Worm (Caenorhabditis elegans): ENCODE measurements around the gene str-225.
"Not testable (repeated sequence)": the region's sequence is repeated elsewhere in the genome, so short reads cannot be mapped to it uniquely, and the experiment has no call there.

The str-225 gene

ce11 chrV:3506252-3506651 lies 1.4 kb upstream of the str-225 start, which contains the start of gene ugt-64:
Gene ugt-64, minus strand, starts transcription at chrV:3506352.
- not testable (repeated sequence) for TF ChIP-seq unc-62 (GFP tag; optimal IDR thresholded peaks at IDR 0.05)

- no peak for TF ChIP-seq unc-62 (GFP tag; optimal IDR thresholded peaks at IDR 0.05)
Measured at ce11 chrV:3509878-3510277, 2.3 kb downstream of the str-225 start, which contains the start of gene str-228. Gene str-228, plus strand, starts transcription at chrV:3510178.

ce11 chrV:3512381-3512780 lies 4.8 kb downstream of the str-225 start, which contains the start of gene str-226:
Gene str-226, plus strand, starts transcription at chrV:3512681.
- no peak for TF ChIP-seq unc-62 (GFP tag; optimal IDR thresholded peaks at IDR 0.05)

DNA sequence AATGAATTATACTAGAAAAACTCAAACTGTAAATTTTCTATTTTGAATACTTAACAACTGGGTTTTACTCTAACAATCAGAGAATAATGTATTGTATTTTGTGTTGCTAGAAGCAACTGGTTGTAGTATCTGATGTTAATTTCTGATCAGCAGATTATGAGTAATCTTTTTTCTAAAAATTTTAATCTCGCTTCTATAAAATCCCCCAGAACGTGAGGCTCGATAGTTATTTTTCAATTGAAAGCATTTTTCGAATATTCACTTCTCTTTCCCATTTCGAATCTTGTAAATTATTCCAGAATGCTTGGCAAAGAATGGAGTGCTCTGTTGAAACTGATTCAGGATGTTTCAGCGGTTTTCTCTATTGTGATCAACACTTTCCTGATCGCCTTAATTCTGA lies 10.3 kb downstream of the str-225 start, which contains the start of gene str-227:
str-227 (plus strand) TSS at position 301 of the 400 bp plus-strand sequence.
- TF ChIP-seq unc-62 (GFP tag; optimal IDR thresholded peaks at IDR 0.05), result no peak

- no peak for TF ChIP-seq unc-62 (GFP tag; optimal IDR thresholded peaks at IDR 0.05)
Measured at ce11 chrV:3523262-3523661, 15.6 kb downstream of the str-225 start, which contains the start of gene irg-1. Gene irg-1, plus strand, starts transcription at chrV:3523587.

DNA sequence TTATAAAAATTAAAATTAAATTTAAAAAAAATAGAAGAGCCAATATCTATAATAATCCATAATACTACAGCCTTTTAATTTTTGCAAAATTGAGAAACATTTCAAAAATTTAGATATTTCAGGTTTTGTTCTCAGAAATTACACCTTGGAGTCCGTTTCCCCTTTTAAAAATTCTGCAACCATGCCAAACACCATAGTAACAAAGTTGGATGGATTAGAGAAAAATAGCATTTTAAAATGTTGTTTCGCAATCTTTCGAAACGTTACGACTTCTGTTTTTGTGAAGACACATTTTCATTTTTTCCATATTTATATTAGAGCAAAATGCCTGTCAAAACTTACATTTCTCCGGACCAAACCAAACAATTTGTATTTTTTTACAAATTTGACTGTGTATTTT lies 17.3 kb downstream of the str-225 start, which contains the start of gene T24A6.7:
T24A6.7 (plus strand) TSS at position 301 of the 400 bp plus-strand sequence.
- TF ChIP-seq unc-62 (GFP tag; optimal IDR thresholded peaks at IDR 0.05), result no peak

ce11 chrV:3526882-3527281 lies 19.3 kb downstream of the str-225 start, which contains the start of gene str-260:
Gene str-260, plus strand, starts transcription at chrV:3527182.
- TF ChIP-seq unc-62 (GFP tag; optimal IDR thresholded peaks at IDR 0.05), result no peak

DNA sequence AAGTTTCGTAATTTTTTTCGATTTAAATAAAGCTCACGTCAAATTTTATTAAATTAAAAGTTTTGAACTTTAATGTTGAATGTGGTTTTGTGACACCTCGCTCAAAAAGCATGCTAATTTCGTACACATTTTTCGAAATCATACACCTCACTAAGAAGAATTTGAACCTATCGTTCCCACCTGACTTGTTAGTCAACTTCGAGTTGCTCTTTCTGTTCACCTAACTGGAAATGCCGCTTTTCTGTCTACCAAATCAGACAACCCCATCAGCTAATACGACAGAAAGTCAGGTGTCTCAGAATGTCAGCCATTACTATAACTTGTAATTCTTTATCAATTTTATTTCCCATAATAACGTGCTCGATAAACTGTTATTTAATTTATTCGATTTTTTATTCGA lies 22.8 kb downstream of the str-225 start, which contains the start of gene srbc-66:
srbc-66 (plus strand) TSS at position 301 of the 400 bp plus-strand sequence.
- TF ChIP-seq unc-62 (GFP tag; optimal IDR thresholded peaks at IDR 0.05), result no peak

DNA sequence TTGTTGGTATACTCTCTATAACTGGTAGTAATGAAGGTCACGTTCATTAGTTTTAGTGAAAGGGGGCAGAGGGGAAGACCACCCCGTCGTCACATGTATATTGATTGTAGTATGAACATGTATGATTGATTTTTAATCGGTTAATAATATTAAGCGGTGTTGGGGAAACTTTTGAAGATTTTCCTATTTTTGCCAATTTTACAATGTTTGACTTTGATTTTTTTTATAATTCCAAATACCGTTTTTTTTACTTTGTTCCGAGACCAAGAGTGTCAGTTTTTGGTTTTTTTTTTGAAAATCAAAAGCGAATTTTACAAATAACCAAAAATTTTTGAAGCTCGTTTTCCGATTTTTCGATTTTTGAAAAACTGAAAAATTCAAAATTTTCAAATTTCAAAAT lies 27.6 kb downstream of the str-225 start, which contains the start of gene nhr-221:
nhr-221 (minus strand) TSS at position 101 of the 400 bp plus-strand sequence.
- TF ChIP-seq unc-62 (GFP tag; optimal IDR thresholded peaks at IDR 0.05), result no peak

DNA sequence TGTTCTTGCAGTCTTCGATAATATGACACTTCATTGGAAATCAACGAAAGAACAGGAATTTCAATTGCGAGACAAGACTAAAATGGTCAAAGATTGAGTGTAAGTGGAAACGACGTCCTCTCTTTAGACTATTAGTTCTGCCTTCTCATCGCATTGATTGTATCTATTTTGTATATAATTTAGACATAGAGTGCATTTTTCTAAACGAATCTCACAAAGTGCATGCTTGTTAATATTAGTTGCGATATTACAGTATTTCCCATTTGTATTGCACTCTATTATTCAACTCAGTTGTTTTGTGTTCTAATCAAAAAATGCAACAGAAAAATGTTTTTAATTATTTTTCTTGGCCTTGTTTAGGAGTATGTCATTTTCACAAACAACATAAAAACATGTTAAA lies 30.7 kb downstream of the str-225 start, which contains the start of gene nhr-93:
nhr-93 (minus strand) TSS at position 101 of the 400 bp plus-strand sequence.
- no peak for TF ChIP-seq unc-62 (GFP tag; optimal IDR thresholded peaks at IDR 0.05)

DNA sequence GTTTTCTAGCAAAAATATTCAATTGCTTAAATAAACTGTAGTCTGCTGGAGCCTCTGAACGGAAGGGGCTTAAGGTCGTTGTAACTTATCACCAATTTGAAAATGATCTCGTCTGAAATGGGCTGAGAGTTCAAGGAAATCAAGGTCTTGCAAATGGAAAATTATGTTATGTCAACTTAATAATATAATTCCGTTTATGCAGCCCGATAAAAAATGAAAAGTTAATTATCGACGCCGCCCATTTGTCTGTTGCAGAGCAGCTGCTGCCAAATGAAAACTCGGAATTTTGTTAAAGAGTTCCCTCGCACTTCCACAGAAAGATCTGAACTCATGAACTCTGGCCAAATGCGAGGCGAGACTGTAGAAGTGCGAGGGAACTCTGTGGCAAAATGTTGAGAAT lies 33.5 kb downstream of the str-225 start, which contains the start of gene srbc-67:
srbc-67 (minus strand) TSS at position 101 of the 400 bp plus-strand sequence.
- TF ChIP-seq unc-62 (GFP tag; optimal IDR thresholded peaks at IDR 0.05), result no peak

- TF ChIP-seq unc-62 (GFP tag; optimal IDR thresholded peaks at IDR 0.05), result no peak
Measured at ce11 chrV:3543344-3543743, 35.7 kb downstream of the str-225 start, which contains the start of gene nhr-222. Gene nhr-222, minus strand, starts transcription at chrV:3543444.

- no peak for TF ChIP-seq unc-62 (GFP tag; optimal IDR thresholded peaks at IDR 0.05)
Measured at ce11 chrV:3546517-3546916, 38.9 kb downstream of the str-225 start, which contains the start of gene srbc-68. Gene srbc-68, minus strand, starts transcription at chrV:3546617.

- no peak for TF ChIP-seq unc-62 (GFP tag; optimal IDR thresholded peaks at IDR 0.05)
Measured at ce11 chrV:3548798-3549197, 41.2 kb downstream of the str-225 start, which contains the start of gene srw-130. Gene srw-130, minus strand, starts transcription at chrV:3548898.

ce11 chrV:3549553-3549952 lies 41.9 kb downstream of the str-225 start, which contains the start of gene sri-21:
Gene sri-21, plus strand, starts transcription at chrV:3549853.
- no peak for TF ChIP-seq unc-62 (GFP tag; optimal IDR thresholded peaks at IDR 0.05)

ce11 chrV:3551765-3552164 lies 44.1 kb downstream of the str-225 start, which contains the start of gene grl-28:
Gene grl-28, minus strand, starts transcription at chrV:3551865.
- TF ChIP-seq unc-62 (GFP tag; optimal IDR thresholded peaks at IDR 0.05), result no peak

All from whole organism, dauer.